Worm (Caenorhabditis elegans) whole organism, L3 larva: ENCODE data around the gene F56A11.4.

Experiments
- R02D3.7 ChIP-seq: fragments of 150-350 bp; optimal IDR thresholded peaks from 2 replicates; lab custom pipeline; 2014; ENCODE audit warnings: missing biosample characterization, missing genetic modification characterization
- ZK546.5 ChIP-seq: sonication (generic microtip); optimal IDR thresholded peaks from 2 replicates; lab custom pipeline; 2017; ENCODE audit warnings: missing biosample characterization, missing genetic modification characterization
- aly-2 ChIP-seq: fragments of 150-350 bp; optimal IDR thresholded peaks from 2 replicates; lab custom pipeline; 2014; ENCODE audit warnings: missing biosample characterization, missing genetic modification characterization
- ceh-16 ChIP-seq: sonication (generic microtip); optimal IDR thresholded peaks from 2 replicates; lab custom pipeline; 2017; ENCODE audit warnings: missing biosample characterization, missing genetic modification characterization
- ceh-28 ChIP-seq: fragments of 150-350 bp; optimal IDR thresholded peaks from 2 replicates; lab custom pipeline; 2014; ENCODE audit warnings: missing biosample characterization, missing genetic modification reagents, missing genetic modification characterization
- ceh-82 ChIP-seq: fragments of 150-350 bp; optimal IDR thresholded peaks from 2 replicates; lab custom pipeline; 2014; ENCODE audit warnings: missing biosample characterization, missing genetic modification characterization
- ceh-9 ChIP-seq: sonication (generic microtip); optimal IDR thresholded peaks from 2 replicates; lab custom pipeline; 2018; ENCODE audit warnings: missing biosample characterization, missing genetic modification characterization
- daf-12 ChIP-seq: fragments of 150-350 bp; optimal IDR thresholded peaks from 2 replicates; lab custom pipeline; 2014; ENCODE audit warnings: missing biosample characterization, missing genetic modification reagents, missing genetic modification characterization
- egl-5 ChIP-seq: fragments of 150-350 bp; optimal IDR thresholded peaks from 2 replicates; lab custom pipeline; 2017; ENCODE audit warnings: missing biosample characterization, missing genetic modification reagents, missing genetic modification characterization, inconsistent platforms
- elt-2 ChIP-seq: sonication (generic microtip); optimal IDR thresholded peaks from 2 replicates; lab custom pipeline; 2016; ENCODE audit warnings: missing genetic modification reagents, mild to moderate bottlenecking, missing genetic modification characterization, missing compliant biosample characterization
- eor-1 ChIP-seq, 2 experiments: fragments of 150-350 bp; optimal IDR thresholded peaks; 2 replicates each; lab custom pipeline; 2014 to 2018; ENCODE audit warnings: missing biosample characterization in 2 of 2, missing genetic modification characterization in 2 of 2
- fkh-10 ChIP-seq: sonication (generic microtip); optimal IDR thresholded peaks from 2 replicates; lab custom pipeline; 2017; ENCODE audit warnings: missing biosample characterization, missing genetic modification reagents, missing genetic modification characterization
- fkh-2 ChIP-seq: fragments of 150-350 bp; optimal IDR thresholded peaks from 2 replicates; lab custom pipeline; 2014; ENCODE audit warnings: missing biosample characterization, missing genetic modification reagents, missing genetic modification characterization
- fos-1 ChIP-seq: fragments of 150-350 bp; optimal IDR thresholded peaks from 2 replicates; lab custom pipeline; 2014; ENCODE audit warnings: missing biosample characterization, missing genetic modification characterization
- jun-1 ChIP-seq: fragments of 150-350 bp; optimal IDR thresholded peaks from 2 replicates; lab custom pipeline; 2014; ENCODE audit warnings: missing biosample characterization, missing genetic modification reagents, missing genetic modification characterization
- lin-39 ChIP-seq: fragments of 150-350 bp; optimal IDR thresholded peaks from 2 replicates; lab custom pipeline; 2018; ENCODE audit warnings: missing biosample characterization, missing genetic modification reagents, missing genetic modification characterization
- lsy-12 ChIP-seq: sonication (generic microtip); optimal IDR thresholded peaks from 2 replicates; lab custom pipeline; 2016; ENCODE audit warnings: mild to moderate bottlenecking, missing genetic modification characterization, missing compliant biosample characterization
- mml-1 ChIP-seq: fragments of 150-350 bp; sonication (generic microtip); optimal IDR thresholded peaks from 3 replicates; lab custom pipeline; 2014; ENCODE audit warnings: missing biosample characterization, missing genetic modification characterization
- nfya-1 ChIP-seq: sonication (generic microtip); optimal IDR thresholded peaks from 2 replicates; lab custom pipeline; 2017; ENCODE audit warnings: missing genetic modification characterization, mild to moderate bottlenecking, missing compliant biosample characterization, antibody characterized with exemption, moderate library complexity; ENCODE audit not compliant: insufficient read depth
- nhr-11 ChIP-seq: fragments of 150-350 bp; optimal IDR thresholded peaks from 2 replicates; lab custom pipeline; 2014; ENCODE audit warnings: missing biosample characterization, missing genetic modification characterization
- nhr-12 ChIP-seq: fragments of 150-350 bp; optimal IDR thresholded peaks from 2 replicates; lab custom pipeline; 2014; ENCODE audit warnings: missing biosample characterization, missing genetic modification characterization
- nhr-237 ChIP-seq: fragments of 150-350 bp; optimal IDR thresholded peaks from 2 replicates; lab custom pipeline; 2014; ENCODE audit warnings: missing biosample characterization, missing genetic modification characterization
- nhr-25 ChIP-seq: sonication (generic microtip); optimal IDR thresholded peaks from 2 replicates; lab custom pipeline; 2017; ENCODE audit warnings: missing biosample characterization, missing genetic modification characterization
- nhr-43 ChIP-seq: sonication (generic microtip); optimal IDR thresholded peaks from 2 replicates; lab custom pipeline; 2016; ENCODE audit warnings: mild to moderate bottlenecking, missing genetic modification characterization, missing compliant biosample characterization; ENCODE audit not compliant: poor library complexity, severe bottlenecking
- nhr-77 ChIP-seq: fragments of 150-350 bp; optimal IDR thresholded peaks from 2 replicates; lab custom pipeline; 2014; ENCODE audit warnings: missing biosample characterization, missing genetic modification characterization
- pha-4 ChIP-seq: fragments of 150-350 bp; optimal IDR thresholded peaks from 2 replicates; lab custom pipeline; 2014; ENCODE audit warnings: missing biosample characterization, missing genetic modification reagents, missing genetic modification characterization
- skn-1 ChIP-seq: fragments of 150-350 bp; optimal IDR thresholded peaks from 2 replicates; lab custom pipeline; 2014; ENCODE audit warnings: missing biosample characterization, missing genetic modification characterization
- snpc-4 ChIP-seq: fragments of 150-350 bp; optimal IDR thresholded peaks from 2 replicates; lab custom pipeline; 2014; ENCODE audit warnings: missing biosample characterization, missing genetic modification characterization
- tbx-2 ChIP-seq: sonication (generic microtip); optimal IDR thresholded peaks from 2 replicates; lab custom pipeline; 2016; ENCODE audit warnings: mild to moderate bottlenecking, missing genetic modification characterization, missing compliant biosample characterization
- unc-39 ChIP-seq: sonication (generic microtip); optimal IDR thresholded peaks from 4 replicates; lab custom pipeline; 2017; ENCODE audit warnings: missing biosample characterization, missing genetic modification characterization
- unc-62 ChIP-seq: fragments of 150-350 bp; sonication (generic microtip); optimal IDR thresholded peaks from 4 replicates; lab custom pipeline; 2014; ENCODE audit warnings: missing biosample characterization, missing genetic modification reagents, missing genetic modification characterization
- zag-1 ChIP-seq: fragments of 150-350 bp; optimal IDR thresholded peaks from 2 replicates; lab custom pipeline; 2014; ENCODE audit warnings: missing biosample characterization, missing genetic modification characterization
- ztf-11 ChIP-seq: fragments of 150-350 bp; optimal IDR thresholded peaks from 2 replicates; lab custom pipeline; 2014; ENCODE audit warnings: missing biosample characterization, missing genetic modification characterization
- ztf-4 ChIP-seq: fragments of 150-350 bp; optimal IDR thresholded peaks from 2 replicates; lab custom pipeline; 2014; ENCODE audit warnings: missing biosample characterization, missing genetic modification characterization

F56A11.4 gene

DNA sequence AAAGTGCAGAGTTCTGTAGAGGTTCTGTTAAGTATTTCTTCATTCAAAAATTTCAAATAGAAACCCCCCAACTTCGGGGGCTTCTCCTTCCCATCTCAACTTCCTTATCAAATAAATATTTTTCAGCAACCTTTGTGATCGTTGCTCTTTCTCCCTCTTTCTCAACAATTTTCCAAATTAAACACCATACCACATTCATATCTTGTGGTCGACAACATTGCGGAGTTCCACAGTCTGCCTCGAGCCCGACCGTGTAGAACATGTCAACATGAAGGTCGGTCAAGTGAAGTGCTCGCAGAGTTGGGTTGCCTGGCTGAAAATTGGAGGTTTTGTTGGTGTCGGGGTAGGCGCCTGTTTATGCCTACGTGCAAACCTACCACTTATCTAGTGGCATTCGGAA is 25.5 kb upstream of the F56A11.4 start:
- no peak for TF ChIP-seq R02D3.7 (tag; lab: Kevin White, UChicago)

DNA sequence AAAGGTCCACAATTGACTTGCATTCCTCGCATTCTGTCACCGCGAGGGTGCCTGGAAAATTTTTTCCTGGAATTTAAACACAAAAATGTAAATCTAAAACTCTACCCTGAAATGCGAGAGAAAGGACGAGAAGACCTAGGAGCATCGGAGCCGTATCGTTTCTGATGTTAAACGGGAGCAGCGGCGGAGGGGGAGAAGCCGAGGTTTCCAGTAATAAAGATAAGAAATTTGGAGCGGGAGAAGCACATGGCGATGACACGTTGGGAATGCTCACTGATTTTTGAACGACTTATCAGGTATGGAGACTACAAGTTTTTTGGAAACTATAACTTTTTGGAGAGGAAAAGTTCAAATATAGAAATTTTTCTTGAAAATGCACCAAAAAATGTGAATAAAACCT is 24.5 kb upstream of the F56A11.4 start, which contains the start of gene asm-3:
Gene asm-3, minus strand, starts transcription at position 215 of the 400 bp plus-strand sequence.
- TF ChIP-seq fos-1 (tag; lab: Kevin White, UChicago) (no peak), nhr-77 (tag; lab: Kevin White, UChicago) (no peak), nhr-237 (tag; lab: Kevin White, UChicago) (no peak), eor-1 (tag; optimal IDR thresholded peaks at IDR 0.05; lab: Kevin White, UChicago) (no peak), jun-1 (no peak), nfya-1 (no peak), elt-2 (tag; lab: Kevin White, UChicago) (peak; percentile 72)

DNA sequence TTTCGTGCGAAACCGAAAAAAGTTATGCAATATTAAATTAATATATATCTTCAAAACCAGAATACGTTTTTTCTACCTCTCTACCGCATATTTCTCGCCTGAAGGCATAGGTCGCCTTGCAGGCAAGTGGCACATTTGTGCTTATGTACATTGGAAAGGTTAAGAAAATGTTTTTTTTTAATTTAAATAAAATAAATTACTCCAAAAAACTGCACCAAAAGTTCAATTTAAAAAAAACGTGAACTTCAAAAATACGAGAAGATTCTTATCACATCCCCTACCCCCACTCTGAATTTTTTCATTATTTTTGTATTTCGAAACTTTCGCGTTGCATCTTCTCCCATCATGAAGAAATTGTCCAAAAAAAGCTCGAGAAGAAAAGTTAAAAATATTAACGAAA is 23.7 kb upstream of the F56A11.4 start, which contains the start of gene W03G1.2:
Gene W03G1.2, plus strand, starts transcription at position 301 of the 400 bp plus-strand sequence.
- TF ChIP-seq daf-12 (tag; lab: Kevin White, UChicago) (no peak), ZK546.5 (tag; lab: Kevin White, UChicago) (no peak), elt-2 (tag; lab: Kevin White, UChicago) (no peak), nhr-43 (tag; lab: Kevin White, UChicago) (no peak), ceh-28 (tag; lab: Kevin White, UChicago) (no peak), skn-1 (no peak), ceh-82 (tag; lab: Kevin White, UChicago) (no peak), mml-1 (tag; lab: Kevin White, UChicago) (no peak), egl-5 (tag; lab: Kevin White, UChicago) (no peak), nhr-237 (tag; lab: Kevin White, UChicago) (no peak), snpc-4 (no peak), unc-39 (tag; lab: Kevin White, UChicago) (no peak), unc-62 (GFP tag; lab: Kevin White, UChicago) (no peak), ceh-9 (tag; lab: Kevin White, UChicago) (no peak), nhr-25 (no peak), nhr-77 (tag; lab: Kevin White, UChicago) (no peak), jun-1 (no peak), tbx-2 (no peak), lin-39 (no peak)
- TF ChIP-seq, all 47 proteins: peak for 0

DNA sequence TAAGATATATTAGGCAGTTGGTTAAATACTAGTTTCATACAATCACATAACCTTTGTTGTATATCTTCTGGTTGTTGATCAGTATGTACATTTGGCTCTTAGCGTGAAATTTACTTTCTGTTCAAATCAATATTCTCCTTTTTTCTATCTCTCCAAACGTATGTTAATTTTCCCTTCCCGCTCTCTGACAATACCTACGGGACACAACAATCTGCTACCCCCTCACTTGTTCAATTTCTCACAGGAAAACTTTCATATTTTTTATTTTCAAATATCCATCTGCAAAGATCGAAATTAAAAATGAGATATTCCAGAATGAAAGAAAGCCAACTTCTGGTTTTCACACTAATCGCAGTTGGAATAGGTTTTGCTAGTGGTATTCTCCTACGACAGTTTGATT is 16.3 kb upstream of the F56A11.4 start, which contains the start of gene glt-7:
Gene glt-7, plus strand, starts transcription at position 301 of the 400 bp plus-strand sequence.
- TF ChIP-seq fkh-2 (tag; lab: Kevin White, UChicago) (no peak), ZK546.5 (tag; lab: Kevin White, UChicago) (no peak), ceh-82 (tag; lab: Kevin White, UChicago) (no peak), mml-1 (tag; lab: Kevin White, UChicago) (no peak), zag-1 (no peak), nhr-25 (no peak), nhr-12 (tag; lab: Kevin White, UChicago) (no peak), ceh-9 (tag; lab: Kevin White, UChicago) (no peak), ceh-16 (tag; lab: Kevin White, UChicago) (no peak), lsy-12 (tag; lab: Kevin White, UChicago) (no peak), daf-12 (tag; lab: Kevin White, UChicago) (no peak), lin-39 (no peak), fos-1 (tag; lab: Kevin White, UChicago) (no peak), aly-2 (tag; lab: Kevin White, UChicago) (no peak), ztf-11 (tag; lab: Kevin White, UChicago) (no peak)

DNA sequence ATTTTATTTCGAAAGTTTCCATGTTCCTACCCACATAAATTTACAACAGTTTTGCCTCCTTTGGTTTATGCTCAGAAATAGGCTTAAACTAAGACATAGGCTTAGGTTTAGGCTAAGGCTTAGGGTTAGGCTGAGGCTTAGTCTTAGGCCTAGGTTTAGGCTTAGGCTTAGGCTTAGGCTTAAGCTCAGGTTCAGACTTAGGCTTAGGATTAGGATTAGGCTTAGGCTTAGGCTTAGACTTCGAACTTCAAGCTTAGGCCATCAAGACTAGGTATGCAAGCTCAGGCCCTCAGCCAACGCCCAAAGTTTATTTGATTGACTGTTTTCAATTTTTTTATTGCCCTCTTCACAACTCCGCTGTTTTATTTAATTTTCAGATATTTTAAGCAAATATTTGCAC is 2.2 kb upstream of the F56A11.4 start:
- TF ChIP-seq unc-39 (tag; lab: Kevin White, UChicago) (no peak), fos-1 (tag; lab: Kevin White, UChicago) (no peak), snpc-4 (no peak), jun-1 (no peak), elt-2 (tag; lab: Kevin White, UChicago) (no peak), ceh-16 (tag; lab: Kevin White, UChicago) (no peak), fkh-10 (GFP tag; lab: Kevin White, UChicago) (no peak), pha-4 (no peak), nhr-11 (tag; lab: Kevin White, UChicago) (no peak), lsy-12 (tag; lab: Kevin White, UChicago) (no peak), ztf-4 (tag; lab: Kevin White, UChicago) (no peak), ceh-9 (tag; lab: Kevin White, UChicago) (no peak)
